Worm (Caenorhabditis elegans) whole organism, mixed stage, embryonic: Measurements from ENCODE around the gene C44H4.4.

Experiments used
- mab-5 ChIP-seq: fragments of 150-350 bp; optimal IDR thresholded peaks from 2 replicates; lab custom pipeline; 2014; ENCODE audit warnings: missing biosample characterization, missing genetic modification characterization
- snpc-4 ChIP-seq: fragments of 150-350 bp; optimal IDR thresholded peaks from 2 replicates; lab custom pipeline; 2014; ENCODE audit warnings: missing biosample characterization, missing genetic modification characterization
- ztf-11 ChIP-seq: fragments of 150-350 bp; optimal IDR thresholded peaks from 2 replicates; lab custom pipeline; 2014; ENCODE audit warnings: missing biosample characterization, missing genetic modification characterization

DNA sequence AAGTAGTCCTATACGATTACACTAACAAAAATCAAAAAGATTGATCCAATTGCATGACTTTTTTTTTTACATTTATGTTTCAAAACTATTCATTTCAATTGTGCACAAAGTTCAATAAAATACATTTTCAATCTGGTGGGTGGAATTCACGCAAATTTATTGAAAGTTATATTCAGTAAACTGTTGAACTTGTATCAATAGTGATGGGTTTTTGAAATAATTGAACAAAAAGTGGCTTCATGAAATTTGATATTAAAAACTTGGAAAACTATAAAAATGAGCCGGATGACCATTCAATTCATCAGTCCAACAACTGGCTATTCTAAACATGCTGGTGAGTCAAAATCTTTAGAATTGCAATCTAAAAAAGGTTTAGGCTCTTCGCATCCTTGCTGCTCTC, 65.6 kb downstream of the C44H4.4 start, which contains the start of gene nspc-16:
- no peak for TF ChIP-seq mab-5 (tag; lab: Kevin White, UChicago)
- no peak for TF ChIP-seq snpc-4 (tag; lab: Kevin White, UChicago)
- TF ChIP-seq ztf-11 = no peak
